Fruit fly (Drosophila melanogaster) whole organism, adult: ENCODE data around the gene Mpi.
A peak's percentile ranks its signal among the peaks of the same experiment; 100 is the strongest.

Source experiments
- CG11617 ChIP-seq: fragments of 200-800 bp; sonication (Bioruptor generic); optimal IDR thresholded peaks from 2 replicates; lab custom pipeline; 2017; ENCODE audit warnings: mild to moderate bottlenecking, missing biosample characterization, missing genetic modification reagents, missing genetic modification characterization
- CG12768 ChIP-seq: fragments of 200-800 bp; sonication (Bioruptor generic); optimal IDR thresholded peaks from 2 replicates; lab custom pipeline; 2017; ENCODE audit warnings: missing biosample characterization, missing genetic modification characterization, mild to moderate bottlenecking, moderate library complexity, missing genetic modification reagents
- CG14711 ChIP-seq: fragments of 200-800 bp; sonication (Bioruptor generic); optimal IDR thresholded peaks from 2 replicates; lab custom pipeline; 2018; ENCODE audit warnings: missing biosample characterization, mild to moderate bottlenecking, missing genetic modification characterization, moderate library complexity
- CG1620 ChIP-seq: fragments of 200-800 bp; sonication (Bioruptor generic); optimal IDR thresholded peaks from 2 replicates; lab custom pipeline; 2016; ENCODE audit warnings: missing biosample characterization, missing genetic modification characterization
- CG33017 ChIP-seq: fragments of 200-800 bp; sonication (Bioruptor generic); optimal IDR thresholded peaks from 2 replicates; lab custom pipeline; 2018; ENCODE audit warnings: missing biosample characterization, mild to moderate bottlenecking, missing genetic modification characterization, moderate library complexity
- CG5204 ChIP-seq: fragments of 200-800 bp; sonication (Bioruptor generic); optimal IDR thresholded peaks from 2 replicates; lab custom pipeline; 2016; ENCODE audit warnings: missing biosample characterization, missing genetic modification characterization
- CG7045 ChIP-seq: fragments of 200-800 bp; sonication (Bioruptor generic); optimal IDR thresholded peaks from 2 replicates; lab custom pipeline; 2017; ENCODE audit warnings: missing biosample characterization, mild to moderate bottlenecking, missing genetic modification characterization
- CG7101 ChIP-seq: fragments of 200-800 bp; sonication (Bioruptor generic); optimal IDR thresholded peaks from 2 replicates; lab custom pipeline; 2018; ENCODE audit warnings: missing biosample characterization, mild to moderate bottlenecking, missing genetic modification characterization, moderate library complexity
- Clk ChIP-seq: fragments of 200-800 bp; sonication (Bioruptor generic); optimal IDR thresholded peaks from 2 replicates; lab custom pipeline; 2017; ENCODE audit warnings: missing biosample characterization, missing genetic modification characterization
- Crg-1 ChIP-seq: fragments of 200-800 bp; sonication (Bioruptor generic); optimal IDR thresholded peaks from 2 replicates; lab custom pipeline; 2016; ENCODE audit warnings: missing biosample characterization, missing genetic modification characterization
- Hr96 ChIP-seq: fragments of 200-800 bp; sonication (Bioruptor generic); optimal IDR thresholded peaks from 2 replicates; lab custom pipeline; 2016; ENCODE audit warnings: missing biosample characterization, missing genetic modification characterization
- Mnt ChIP-seq: fragments of 200-800 bp; sonication (Bioruptor generic); optimal IDR thresholded peaks from 2 replicates; lab custom pipeline; 2016; ENCODE audit warnings: missing biosample characterization, mild to moderate bottlenecking, missing genetic modification characterization
- bab1 ChIP-seq: fragments of 200-800 bp; sonication (Bioruptor generic); optimal IDR thresholded peaks from 3 replicates; lab custom pipeline; 2019; ENCODE audit warnings: missing biosample characterization, mild to moderate bottlenecking, missing genetic modification characterization, moderate library complexity
- cic ChIP-seq: fragments of 200-800 bp; sonication (Bioruptor generic); optimal IDR thresholded peaks from 2 replicates; lab custom pipeline; 2017; ENCODE audit warnings: missing biosample characterization, mild to moderate bottlenecking, missing genetic modification characterization, moderate library complexity
- cnc ChIP-seq, 2 experiments: fragments of >200 bp; optimal IDR thresholded peaks; 2 replicates each; lab custom pipeline; 2017
- kay ChIP-seq: fragments of 200-800 bp; sonication (Bioruptor generic); peaks from one replicate; lab custom pipeline; 2016; ENCODE audit warnings: missing biosample characterization, missing genetic modification characterization, borderline replicate concordance
- ovo ChIP-seq: fragments of 200-800 bp; sonication (Bioruptor generic); optimal IDR thresholded peaks from 2 replicates; lab custom pipeline; 2016; ENCODE audit warnings: missing biosample characterization, missing genetic modification characterization
- pad ChIP-seq: fragments of 200-800 bp; sonication (Bioruptor generic); optimal IDR thresholded peaks from 3 replicates; lab custom pipeline; 2017; ENCODE audit warnings: missing biosample characterization, missing genetic modification characterization, mild to moderate bottlenecking, moderate library complexity, missing genetic modification reagents
- tj ChIP-seq: fragments of 200-800 bp; sonication (Bioruptor generic); optimal IDR thresholded peaks from 3 replicates; lab custom pipeline; 2017; ENCODE audit warnings: missing biosample characterization, mild to moderate bottlenecking, missing genetic modification characterization, moderate library complexity
- toe ChIP-seq: fragments of 200-800 bp; sonication (Bioruptor generic); optimal IDR thresholded peaks from 2 replicates; lab custom pipeline; 2016; ENCODE audit warnings: missing biosample characterization, missing genetic modification characterization

Gene Mpi

DNA sequence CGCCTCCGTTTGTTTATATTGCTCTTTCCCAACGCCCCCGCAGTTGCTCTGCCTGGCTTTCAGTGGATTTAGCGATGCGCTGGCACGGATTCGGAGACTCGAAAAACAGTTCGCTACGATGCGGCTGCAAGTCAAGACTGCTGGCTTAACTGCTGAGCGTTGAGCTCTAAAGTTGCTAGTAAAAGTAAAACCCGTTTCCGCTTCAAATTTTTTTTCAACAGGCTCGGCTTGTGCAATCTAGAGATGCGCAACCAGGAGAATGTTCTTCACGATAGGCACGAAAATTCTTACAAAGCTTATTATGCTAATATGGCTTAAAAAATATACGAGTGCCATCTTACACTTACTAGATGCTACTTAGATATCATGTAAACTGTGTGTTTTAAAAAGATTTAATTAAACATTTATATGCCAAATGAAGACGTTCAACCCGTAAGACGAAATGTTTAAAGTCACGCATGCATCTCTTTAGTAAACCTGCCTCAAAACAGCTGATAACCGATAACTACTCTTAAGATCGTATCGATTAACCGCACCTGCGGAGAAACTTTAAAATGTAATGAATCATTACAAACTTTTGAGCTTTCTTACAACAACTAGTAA lies 12.0 kb upstream of the Mpi start, which contains the start of gene CG12948:
CG12948 (minus strand) TSS at position 473 of the 603 bp plus-strand sequence.
- TF ChIP-seq CG5204 (GFP tag; lab: Kevin White, UChicago) = no peak
- TF ChIP-seq CG7101 (tag; lab: Kevin White, UChicago) = peak; percentile 77
- peak; percentile 65 for TF ChIP-seq CG1620
- TF ChIP-seq pad (GFP tag; lab: Kevin White, UChicago) = peak; percentile 40
- peak; percentile 61 for TF ChIP-seq CG11617
- TF ChIP-seq kay = no peak
- TF ChIP-seq tj = peak; percentile 43
- TF ChIP-seq CG7045 (GFP tag; lab: Kevin White, UChicago) = peak; percentile 27
- no peak for TF ChIP-seq toe (GFP tag; lab: Kevin White, UChicago)
- peak; percentile 63 for TF ChIP-seq CG14711 (tag; lab: Kevin White, UChicago)
- no peak for TF ChIP-seq cnc (optimal IDR thresholded peaks at IDR 0.05; lab: Kevin White, UChicago)
- no peak for TF ChIP-seq ovo (GFP tag; lab: Kevin White, UChicago)
- TF ChIP-seq bab1 (GFP tag; lab: Kevin White, UChicago) = peak; percentile 68
- TF ChIP-seq Clk (GFP tag; lab: Kevin White, UChicago) = no peak
- peak; percentile 64 for TF ChIP-seq CG33017 (tag; lab: Kevin White, UChicago)
- TF ChIP-seq Crg-1 (GFP tag; lab: Kevin White, UChicago) = peak; percentile 43
- peak; percentile 9 for TF ChIP-seq cic (GFP tag; lab: Kevin White, UChicago)
- TF ChIP-seq Mnt = peak; percentile 61
- no peak for TF ChIP-seq Hr96
- peak; percentile 36 for TF ChIP-seq CG12768

DNA sequence ATGACTTTTGCATAAGTTTGCCTTT lies 11.7 kb upstream of the Mpi start, which contains the start of gene PpD3:
PpD3 (plus strand) TSS at position 1 of the 25 bp plus-strand sequence.
- no peak for TF ChIP-seq CG12768
- no peak for TF ChIP-seq pad (GFP tag; lab: Kevin White, UChicago)
- no peak for TF ChIP-seq CG33017 (tag; lab: Kevin White, UChicago)
- TF ChIP-seq CG11617 = no peak
- no peak for TF ChIP-seq kay
- no peak for TF ChIP-seq CG7045 (GFP tag; lab: Kevin White, UChicago)
- TF ChIP-seq CG14711 (tag; lab: Kevin White, UChicago) = no peak
- no peak for TF ChIP-seq CG1620
- no peak for TF ChIP-seq CG7101 (tag; lab: Kevin White, UChicago)
- TF ChIP-seq Mnt = no peak
- no peak for TF ChIP-seq CG5204 (GFP tag; lab: Kevin White, UChicago)
- no peak for TF ChIP-seq bab1 (GFP tag; lab: Kevin White, UChicago)
- TF ChIP-seq cic (GFP tag; lab: Kevin White, UChicago) = no peak
- no peak for TF ChIP-seq Clk (GFP tag; lab: Kevin White, UChicago)
- TF ChIP-seq Crg-1 (GFP tag; lab: Kevin White, UChicago) = no peak
- TF ChIP-seq ovo (GFP tag; lab: Kevin White, UChicago) = no peak
- TF ChIP-seq tj = no peak
- no peak for TF ChIP-seq cnc (optimal IDR thresholded peaks at IDR 0.05; lab: Kevin White, UChicago)
- TF ChIP-seq Hr96 = no peak
- TF ChIP-seq toe (GFP tag; lab: Kevin White, UChicago) = no peak

DNA sequence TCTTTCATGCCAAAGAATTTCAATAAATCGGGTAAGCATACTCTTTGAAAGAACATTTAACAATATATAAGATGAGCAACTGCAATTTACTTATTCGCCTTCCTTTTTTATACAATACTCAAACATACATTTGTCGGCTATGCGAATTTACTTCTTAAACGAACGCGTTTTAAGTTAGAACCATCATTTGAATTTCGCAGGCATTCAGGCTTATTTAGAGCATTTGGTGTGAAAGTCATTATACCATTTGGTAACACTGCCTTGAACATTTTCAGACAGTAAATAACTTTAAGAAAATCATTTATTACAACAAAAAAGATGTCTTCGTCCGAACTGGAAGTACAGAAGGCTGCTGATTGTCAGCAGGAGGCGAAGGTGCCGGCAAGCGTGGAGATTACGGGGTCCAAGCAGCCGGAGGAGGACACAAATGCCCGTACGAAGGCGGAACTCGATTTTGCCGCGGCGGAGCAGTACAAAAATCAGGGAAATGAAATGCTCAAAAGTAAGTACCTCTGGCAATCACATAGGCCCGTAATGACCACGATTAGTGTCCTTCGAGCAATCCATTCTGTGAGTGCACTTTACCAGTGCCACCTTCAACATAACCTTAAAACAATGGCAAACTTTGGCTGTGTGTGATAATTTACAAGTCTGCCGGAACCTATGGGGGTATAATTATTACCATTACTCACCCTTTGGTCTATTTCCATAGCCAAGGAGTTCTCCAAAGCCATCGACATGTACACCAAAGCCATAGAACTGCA lies 11.3 kb upstream of the Mpi start:
- TF ChIP-seq kay (no peak), pad (GFP tag; lab: Kevin White, UChicago) (no peak), ovo (GFP tag; lab: Kevin White, UChicago) (no peak), CG7045 (GFP tag; lab: Kevin White, UChicago) (no peak), CG1620 (no peak), Crg-1 (GFP tag; lab: Kevin White, UChicago) (no peak), Hr96 (no peak)

DNA sequence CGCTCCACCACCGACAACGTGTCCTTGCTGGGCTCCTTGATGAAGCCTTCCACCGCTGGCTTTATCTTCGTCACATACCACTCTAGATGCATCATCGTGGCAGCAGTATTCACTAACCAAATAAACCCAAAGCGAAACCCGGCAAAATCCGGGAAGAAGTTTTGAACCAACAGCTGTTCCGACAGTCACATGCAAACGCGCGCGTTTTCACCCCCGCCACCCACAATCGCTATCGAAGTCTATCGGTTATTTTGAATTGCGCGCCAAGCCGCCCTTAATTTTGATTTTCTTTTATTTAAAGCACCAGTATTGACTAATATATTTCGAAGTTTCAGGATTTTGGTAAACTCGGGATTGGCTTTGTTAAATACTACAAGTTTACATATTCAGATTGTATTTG lies 4.9 kb upstream of the Mpi start, which contains the start of gene Tti1:
Tti1 (minus strand) TSS at position 200 of the 400 bp plus-strand sequence.
- TF ChIP-seq CG33017 (tag; lab: Kevin White, UChicago) = no peak
- TF ChIP-seq pad (GFP tag; lab: Kevin White, UChicago) = no peak
- no peak for TF ChIP-seq CG12768
- no peak for TF ChIP-seq tj
- no peak for TF ChIP-seq CG5204 (GFP tag; lab: Kevin White, UChicago)
- no peak for TF ChIP-seq cic (GFP tag; lab: Kevin White, UChicago)
- no peak for TF ChIP-seq Crg-1 (GFP tag; lab: Kevin White, UChicago)
- no peak for TF ChIP-seq toe (GFP tag; lab: Kevin White, UChicago)
- no peak for TF ChIP-seq CG11617
- no peak for TF ChIP-seq CG7101 (tag; lab: Kevin White, UChicago)
- TF ChIP-seq CG14711 (tag; lab: Kevin White, UChicago) = no peak
- no peak for TF ChIP-seq kay
- no peak for TF ChIP-seq cnc (optimal IDR thresholded peaks at IDR 0.05; lab: Kevin White, UChicago)
- no peak for TF ChIP-seq Clk (GFP tag; lab: Kevin White, UChicago)
- TF ChIP-seq Mnt = no peak
- TF ChIP-seq CG1620 = no peak
- no peak for TF ChIP-seq bab1 (GFP tag; lab: Kevin White, UChicago)
- TF ChIP-seq CG7045 (GFP tag; lab: Kevin White, UChicago) = no peak
- no peak for TF ChIP-seq ovo (GFP tag; lab: Kevin White, UChicago)

- TF ChIP-seq Crg-1 (GFP tag; lab: Kevin White, UChicago) (peak; percentile 19), bab1 (GFP tag; lab: Kevin White, UChicago) (peak; percentile 21), CG11617 (peak; percentile 4), ovo (GFP tag; lab: Kevin White, UChicago) (no peak), CG33017 (tag; lab: Kevin White, UChicago) (no peak), CG14711 (tag; lab: Kevin White, UChicago) (peak; percentile 71)
Measured at dm6 chr3R:9756187-9756586, 3.2 kb upstream of the Mpi start, which contains the start of the genes Alg12 and Rpt3R. Gene Alg12 (plus strand): TSS chr3R:9756491. Gene Rpt3R (minus strand): TSS chr3R:9756510.
